Worm (Caenorhabditis elegans) whole organism, mixed stage, embryonic: Measurements from ENCODE around the gene ifa-3.
A peak's percentile ranks its signal among the peaks of the same experiment; 100 is the strongest.

Experiments
- blmp-1 ChIP-seq: fragments of 150-350 bp; optimal IDR thresholded peaks from 2 replicates; lab custom pipeline; 2014; ENCODE audit warnings: missing biosample characterization, missing genetic modification characterization
- ceh-43 ChIP-seq: fragments of 200-800 bp; sonication (Bioruptor generic); optimal IDR thresholded peaks from 2 replicates; lab custom pipeline; 2018; ENCODE audit warnings: mild to moderate bottlenecking, missing genetic modification characterization, moderate library complexity, missing compliant biosample characterization
- elt-1 ChIP-seq: sonication (generic microtip); optimal IDR thresholded peaks from 2 replicates; lab custom pipeline; 2017; ENCODE audit warnings: missing genetic modification characterization, mild to moderate bottlenecking, missing compliant biosample characterization, antibody characterized with exemption, moderate library complexity, borderline replicate concordance; ENCODE audit not compliant: insufficient read depth
- elt-3 ChIP-seq: fragments of 150-350 bp; optimal IDR thresholded peaks from 2 replicates; lab custom pipeline; 2014; ENCODE audit warnings: missing biosample characterization, missing genetic modification characterization
- hlh-1 ChIP-seq: fragments of 150-350 bp; optimal IDR thresholded peaks from 2 replicates; lab custom pipeline; 2014; ENCODE audit warnings: missing biosample characterization, missing genetic modification reagents, missing genetic modification characterization
- lin-13 ChIP-seq: fragments of 150-350 bp; optimal IDR thresholded peaks from 2 replicates; lab custom pipeline; 2014; ENCODE audit warnings: missing biosample characterization, missing genetic modification characterization
- lin-32 ChIP-seq: fragments of 200-800 bp; sonication (Bioruptor generic); optimal IDR thresholded peaks from 2 replicates; lab custom pipeline; 2018; ENCODE audit warnings: mild to moderate bottlenecking, missing genetic modification characterization, missing compliant biosample characterization
- lsy-2 ChIP-seq: fragments of 150-350 bp; optimal IDR thresholded peaks from 2 replicates; lab custom pipeline; 2014; ENCODE audit warnings: missing biosample characterization, missing genetic modification characterization
- nhr-237 ChIP-seq: fragments of 150-350 bp; optimal IDR thresholded peaks from 2 replicates; lab custom pipeline; 2014; ENCODE audit warnings: missing biosample characterization, missing genetic modification characterization
- nhr-28 ChIP-seq: fragments of 150-350 bp; optimal IDR thresholded peaks from 2 replicates; lab custom pipeline; 2014; ENCODE audit warnings: missing biosample characterization, missing genetic modification characterization
- nhr-76 ChIP-seq: sonication (generic microtip); optimal IDR thresholded peaks from 2 replicates; lab custom pipeline; 2017; ENCODE audit warnings: missing biosample characterization, missing genetic modification characterization
- unc-120 ChIP-seq: sonication (generic microtip); optimal IDR thresholded peaks from 2 replicates; lab custom pipeline; 2017; ENCODE audit warnings: missing genetic modification characterization, missing compliant biosample characterization; ENCODE audit not compliant: poor library complexity, severe bottlenecking
- unc-39 ChIP-seq: fragments of 150-350 bp; optimal IDR thresholded peaks from 2 replicates; lab custom pipeline; 2014; ENCODE audit warnings: missing biosample characterization, missing genetic modification characterization
- unc-62 ChIP-seq: fragments of 150-350 bp; optimal IDR thresholded peaks from 2 replicates; lab custom pipeline; 2014; ENCODE audit warnings: missing biosample characterization, missing genetic modification reagents, missing genetic modification characterization

DNA sequence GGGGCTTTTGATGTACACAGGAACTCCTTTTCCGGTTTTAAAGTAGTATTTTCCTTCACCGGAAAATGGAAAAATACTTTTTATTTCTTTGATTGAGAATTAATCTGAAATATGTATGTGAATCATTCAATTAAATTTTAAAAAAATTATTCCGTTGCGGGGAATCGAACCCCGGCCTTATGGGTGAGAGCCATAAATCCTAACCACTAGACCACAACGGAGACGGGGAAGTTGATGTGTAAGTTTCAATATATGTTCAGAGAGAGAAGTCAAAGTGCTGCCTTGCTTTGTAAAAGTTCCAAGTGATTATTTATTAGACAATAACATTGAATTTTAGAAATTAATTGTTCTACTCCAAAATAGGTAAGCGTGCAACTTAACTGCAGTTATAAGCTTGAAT lies 1.3 kb upstream of the ifa-3 start:
- TF ChIP-seq lin-13 (tag; lab: Kevin White, UChicago): no peak
- TF ChIP-seq unc-62: no peak
- TF ChIP-seq hlh-1: no peak
- TF ChIP-seq elt-3 (tag; lab: Kevin White, UChicago): no peak
- no peak for TF ChIP-seq nhr-76 (tag; lab: Kevin White, UChicago)
- TF ChIP-seq elt-1 (tag; lab: Kevin White, UChicago): no peak
- no peak for TF ChIP-seq nhr-28 (tag; lab: Kevin White, UChicago)
- TF ChIP-seq lsy-2: no peak
- no peak for TF ChIP-seq blmp-1 (tag; lab: Kevin White, UChicago)
- no peak for TF ChIP-seq nhr-237
- no peak for TF ChIP-seq ceh-43
- TF ChIP-seq unc-39 (tag; lab: Kevin White, UChicago): no peak
- no peak for TF ChIP-seq lin-32 (GFP tag; lab: Kevin White, UChicago)
- peak; percentile 39 for TF ChIP-seq unc-120 (tag; lab: Kevin White, UChicago)
